Worm (Caenorhabditis elegans) whole organism, L4 larva: ENCODE data around the gene C17H11.2.

Source experiments
- F44E2.7 ChIP-seq: fragments of 200-800 bp; sonication (Bioruptor generic); IDR thresholded peaks from 2 replicates; pipeline ENCODE4 v2.1.2; 2022; ENCODE audit warnings: missing genetic modification characterization, missing compliant biosample characterization
- F49E8.2 ChIP-seq: sonication (generic microtip); optimal IDR thresholded peaks from 2 replicates; lab custom pipeline; 2016; ENCODE audit warnings: missing compliant biosample characterization, mild to moderate bottlenecking, missing genetic modification characterization, borderline replicate concordance
- T26A8.4 ChIP-seq: fragments of 200-800 bp; sonication (Bioruptor generic); IDR thresholded peaks from 2 replicates; pipeline ENCODE4 v1.3.6; 2022; ENCODE audit warnings: missing genetic modification characterization, missing compliant biosample characterization
- ZK337.2 ChIP-seq: fragments of 200-800 bp; sonication (Bioruptor generic); IDR thresholded peaks from 2 replicates; pipeline ENCODE4 v1.3.6; 2022; ENCODE audit warnings: missing genetic modification reagents, missing genetic modification characterization, missing compliant biosample characterization
- dmd-8 ChIP-seq: fragments of 200-800 bp; sonication (Bioruptor generic); IDR thresholded peaks from 2 replicates; pipeline ENCODE4 v1.3.6; 2022; ENCODE audit warnings: missing genetic modification characterization, missing compliant biosample characterization
- egl-43 ChIP-seq: fragments of 200-800 bp; sonication (Bioruptor generic); IDR thresholded peaks from 2 replicates; pipeline ENCODE4 v1.3.6; 2022; ENCODE audit warnings: missing genetic modification reagents, missing genetic modification characterization, missing compliant biosample characterization
- fkh-10 ChIP-seq: fragments of 150-350 bp; optimal IDR thresholded peaks from 2 replicates; lab custom pipeline; 2014; ENCODE audit warnings: missing biosample characterization, missing genetic modification reagents, missing genetic modification characterization
- hlh-30 ChIP-seq: sonication (generic microtip); optimal IDR thresholded peaks from 2 replicates; lab custom pipeline; 2017; ENCODE audit warnings: antibody characterized with exemption, mild to moderate bottlenecking, missing genetic modification characterization, missing compliant biosample characterization; ENCODE audit not compliant: insufficient read depth
- lin-15B ChIP-seq: fragments of 150-350 bp; sonication (generic microtip); optimal IDR thresholded peaks from 3 replicates; lab custom pipeline; 2014; ENCODE audit warnings: missing biosample characterization, missing genetic modification characterization
- nhr-10 ChIP-seq: fragments of 150-350 bp; optimal IDR thresholded peaks from 2 replicates; lab custom pipeline; 2014; ENCODE audit warnings: missing biosample characterization, missing genetic modification characterization
- nhr-11 ChIP-seq: fragments of 150-350 bp; optimal IDR thresholded peaks from 2 replicates; lab custom pipeline; 2014; ENCODE audit warnings: missing biosample characterization, missing genetic modification characterization
- pha-4 ChIP-seq, 2 experiments: fragments of 150-350 bp in 1 of 2; fragments of 200-800 bp in 1 of 2; sonication (Bioruptor generic) in 1 of 2; IDR thresholded peaks in 1 of 2; optimal IDR thresholded peaks in 1 of 2; 2 replicates each; pipeline versions ENCODE4 v1.3.6 to Lab custom; 2014 to 2022; ENCODE audit warnings: missing genetic modification characterization in 2 of 2, missing genetic modification reagents in 2 of 2, missing biosample characterization in 1 of 2, missing compliant biosample characterization in 1 of 2
- spr-1 ChIP-seq: sonication (generic microtip); optimal IDR thresholded peaks from 2 replicates; lab custom pipeline; 2016; ENCODE audit warnings: mild to moderate bottlenecking, missing genetic modification characterization, missing compliant biosample characterization
- unc-62 ChIP-seq, 3 experiments: fragments of 150-350 bp in 1 of 3; sonication (generic microtip); optimal IDR thresholded peaks in 2 of 3; peaks in 1 of 3; 1 replicate in 1 of 3; 2 replicates in 2 of 3; lab custom pipeline; 2014 to 2017; ENCODE audit warnings: missing biosample characterization in 3 of 3, missing genetic modification characterization in 3 of 3, missing genetic modification reagents in 3 of 3, missing genotype in 1 of 3

DNA sequence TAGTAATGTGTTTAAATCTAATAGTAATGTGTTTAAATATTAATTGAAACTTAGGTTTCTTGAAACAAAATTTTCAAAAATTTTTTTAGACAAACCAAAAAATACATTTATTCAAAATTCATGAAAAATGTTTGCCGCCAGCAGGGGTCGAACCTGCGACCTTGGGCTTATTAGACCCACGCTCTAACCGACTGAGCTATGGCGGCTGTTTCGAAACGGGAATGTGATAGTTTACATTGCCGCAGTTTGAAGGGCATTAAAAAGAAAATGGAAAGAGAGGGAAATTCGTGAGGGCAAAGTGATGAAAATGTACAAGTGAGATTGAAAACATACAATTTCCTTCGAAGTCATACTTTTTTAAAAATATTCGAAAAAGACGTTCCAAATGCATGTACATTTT is 13.2 kb upstream of the C17H11.2 start:
- no peak for TF ChIP-seq fkh-10
- no peak for TF ChIP-seq F49E8.2 (tag; lab: Kevin White, UChicago)
- peak; percentile 68; the same call in 1 of the 2 replicates for TF ChIP-seq ZK337.2
- TF ChIP-seq T26A8.4 (GFP tag; lab: Robert Waterston, UW): peak; percentile 22; the same call in 1 of the 2 replicates
- TF ChIP-seq unc-62 (GFP tag; optimal IDR thresholded peaks at IDR 0.05 in 1 of 2; lab: Kevin White, UChicago): no peak
- TF ChIP-seq unc-62 (tag; optimal IDR thresholded peaks at IDR 0.05; lab: Kevin White, UChicago): no peak
- 0 out of 2 replicates have a peak, but pooled peaks have one; percentile 60 for TF ChIP-seq dmd-8 (GFP tag; lab: Robert Waterston, UW)
- peak; percentile 71; the same call in 1 of the 2 replicates for TF ChIP-seq pha-4 (GFP tag; IDR thresholded peaks at IDR 0.05; lab: Robert Waterston, UW)
- no peak for TF ChIP-seq pha-4 (tag; optimal IDR thresholded peaks at IDR 0.05; lab: Kevin White, UChicago)
- peak; percentile 78 for TF ChIP-seq egl-43
- no peak for TF ChIP-seq nhr-10 (tag; lab: Kevin White, UChicago)
- TF ChIP-seq nhr-11 (tag; lab: Kevin White, UChicago): no peak
- no peak for TF ChIP-seq spr-1
- TF ChIP-seq F44E2.7 (GFP tag; lab: Robert Waterston, UW): no peak
- TF ChIP-seq hlh-30 (tag; lab: Kevin White, UChicago): peak; percentile 50
- no peak for TF ChIP-seq lin-15B (tag; lab: Kevin White, UChicago)
